Fruit fly (Drosophila melanogaster): ENCODE measurements around the gene S-Lap1.
A peak's percentile ranks its signal among the peaks of the same experiment; 100 is the strongest.

The S-Lap1 gene

DNA sequence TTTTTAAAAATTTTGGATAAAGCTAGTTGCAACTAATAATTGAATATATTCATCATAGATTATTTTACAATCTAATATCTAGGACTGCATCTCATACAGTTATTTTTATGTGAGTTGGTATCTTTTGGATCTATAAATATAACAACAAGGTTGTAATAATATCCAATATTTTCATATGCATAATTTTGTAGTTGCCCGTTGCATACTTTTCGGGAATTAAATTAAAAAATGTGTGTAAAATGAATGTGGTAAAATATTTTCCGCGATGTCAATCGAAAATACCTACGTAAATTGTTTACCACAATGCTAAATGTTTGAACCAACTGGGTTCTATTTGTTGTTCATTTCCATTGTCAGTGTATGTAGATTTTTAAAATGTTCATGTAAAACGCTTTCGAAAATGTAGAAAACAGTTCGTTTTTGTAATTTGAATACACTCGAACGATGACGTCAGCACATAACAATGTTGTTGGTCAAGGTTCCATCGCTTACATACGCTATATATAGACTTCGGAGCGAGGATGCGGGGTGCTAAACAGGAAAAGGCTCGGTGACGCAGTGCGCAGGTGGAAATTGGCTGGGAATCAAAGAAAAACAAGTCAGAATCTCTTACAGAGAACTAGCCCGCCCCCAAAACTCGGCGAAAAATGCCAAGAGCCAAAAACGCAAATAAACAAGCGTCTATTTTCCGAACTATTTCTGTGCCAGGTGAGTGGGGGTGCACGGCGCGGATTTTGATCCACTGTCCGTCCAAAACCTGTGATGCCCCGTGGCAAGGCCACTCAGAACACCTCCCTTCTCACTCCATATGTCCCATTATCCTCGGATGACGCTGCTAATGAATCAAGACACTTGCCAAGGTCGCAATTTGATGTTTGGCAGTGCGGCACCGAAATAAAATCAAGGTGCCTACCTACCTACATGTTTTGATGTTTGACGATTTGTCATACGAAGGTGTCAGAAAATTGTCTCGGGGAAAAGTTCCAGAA is 11.1 kb downstream of the S-Lap1 start:
- TF ChIP-seq noc (tag; optimal IDR thresholded peaks at IDR 0.05) = no peak

dm6 chr3L:8628964-8629363 is 11.9 kb downstream of the S-Lap1 start:
- TF ChIP-seq noc (tag; optimal IDR thresholded peaks at IDR 0.05) = no peak

dm6 chr3L:8629701-8630343 is 12.8 kb downstream of the S-Lap1 start:
- TF ChIP-seq noc (tag; optimal IDR thresholded peaks at IDR 0.05) = no peak

dm6 chr3L:8633614-8634325 is 16.7 kb downstream of the S-Lap1 start, which contains the start of gene Cdc6:
Cdc6 (minus strand) TSS chr3L:8634069.
- TF ChIP-seq noc (tag; optimal IDR thresholded peaks at IDR 0.05) = no peak

- TF ChIP-seq noc (tag; optimal IDR thresholded peaks at IDR 0.05) = no peak
Observed at dm6 chr3L:8640139-8640538, 23.1 kb downstream of the S-Lap1 start, which contains the start of gene Cpr66D. Cpr66D (plus strand) TSS chr3L:8640439.

- no peak for TF ChIP-seq noc (tag; optimal IDR thresholded peaks at IDR 0.05)
Observed at dm6 chr3L:8641049-8641448, 24.0 kb downstream of the S-Lap1 start.

dm6 chr3L:8643810-8644552 is 26.9 kb downstream of the S-Lap1 start:
- TF ChIP-seq noc (tag; optimal IDR thresholded peaks at IDR 0.05) = no peak

dm6 chr3L:8646821-8647220 is 29.8 kb downstream of the S-Lap1 start, which contains the start of the genes CG13305 and Pex7:
CG13305 (minus strand) TSS chr3L:8646822.
Pex7 (plus strand) TSS chr3L:8647145.
- TF ChIP-seq noc (tag; optimal IDR thresholded peaks at IDR 0.05) = no peak

- TF ChIP-seq noc (tag; optimal IDR thresholded peaks at IDR 0.05) = no peak
Observed at dm6 chr3L:8648836-8649235, 31.8 kb downstream of the S-Lap1 start, which contains the start of gene Arr2. Arr2 (minus strand) TSS chr3L:8648936.

DNA sequence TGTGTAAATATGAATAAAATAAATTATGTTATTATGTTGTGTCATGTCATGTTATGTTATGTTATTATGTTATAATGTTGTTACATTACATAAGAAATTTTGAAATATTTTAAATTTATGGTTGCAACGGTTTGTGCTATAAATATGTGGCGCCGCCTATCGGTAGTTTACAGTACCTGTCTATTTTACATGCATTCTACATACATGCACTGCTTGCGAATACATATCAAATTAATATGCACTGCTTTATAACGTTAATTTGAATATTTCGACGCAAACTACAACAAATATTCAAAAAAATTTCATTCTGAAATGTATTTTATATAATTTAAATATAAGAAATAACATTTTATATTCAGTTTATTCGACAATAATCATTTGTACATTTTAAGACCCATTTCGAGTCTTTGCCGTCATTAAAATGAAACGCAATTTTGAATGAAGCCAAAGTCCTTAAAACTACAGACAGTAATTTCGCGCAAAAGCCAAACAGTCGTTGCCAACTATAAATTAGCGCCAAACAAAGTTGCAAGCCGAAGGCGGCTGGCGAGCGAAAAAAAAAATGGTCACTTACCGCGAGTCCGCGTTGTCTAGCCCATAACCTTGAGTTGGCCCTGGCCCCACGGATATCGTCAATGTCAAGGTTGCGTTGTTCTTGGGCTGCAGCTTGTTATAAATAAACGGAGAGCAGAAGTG is 35.0 kb downstream of the S-Lap1 start:
- no peak for TF ChIP-seq noc (tag; optimal IDR thresholded peaks at IDR 0.05)

- TF ChIP-seq noc (tag; optimal IDR thresholded peaks at IDR 0.05) = no peak
Observed at dm6 chr3L:8652572-8652977, 35.5 kb downstream of the S-Lap1 start.

- no peak for TF ChIP-seq noc (tag; optimal IDR thresholded peaks at IDR 0.05)
Observed at dm6 chr3L:8653572-8653971, 36.5 kb downstream of the S-Lap1 start.

DNA sequence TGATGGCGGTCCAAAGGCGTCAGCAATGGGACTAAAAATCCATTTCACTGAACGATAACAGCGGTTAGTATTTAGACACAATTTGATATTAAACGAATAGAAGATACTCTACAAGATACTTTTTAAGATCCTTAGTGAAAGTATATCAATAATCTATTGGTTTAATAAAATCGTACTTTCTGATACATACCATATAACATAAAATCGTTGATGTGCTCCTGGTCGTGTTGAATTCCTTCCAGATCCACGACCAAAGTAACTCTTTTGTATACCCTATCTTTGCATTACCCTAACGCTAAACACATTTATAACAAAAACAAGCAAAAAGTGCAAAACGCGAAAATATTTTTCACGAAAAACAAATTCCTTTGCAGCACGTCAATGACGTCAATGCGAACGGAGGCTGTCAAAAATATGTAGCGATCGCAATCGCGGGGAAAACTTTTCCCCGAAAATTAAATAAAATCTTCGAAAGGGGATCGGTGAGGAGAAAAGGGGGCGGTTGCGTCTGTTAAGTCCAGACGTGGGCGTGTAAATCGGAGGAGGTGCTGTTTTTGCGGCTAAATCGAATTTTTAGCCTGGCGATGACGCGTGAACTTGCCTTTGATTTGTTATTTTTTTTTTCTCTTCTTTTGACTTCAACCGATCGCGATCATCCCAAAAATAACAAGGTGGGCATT is 38.3 kb downstream of the S-Lap1 start:
- peak; percentile 20 for TF ChIP-seq noc (tag; optimal IDR thresholded peaks at IDR 0.05)
